Fruit fly (Drosophila melanogaster): Measurements from ENCODE around the gene daed.

daed gene

dm6 chr2L:2200136-2201036 lies 15.7 kb downstream of the daed start (continued):
- TF ChIP-seq Nf-YB (GFP tag; optimal IDR thresholded peaks at IDR 0.05) (peak; percentile 19), repo (GFP tag; optimal IDR thresholded peaks at IDR 0.05) (no peak), Lpt (GFP tag; optimal IDR thresholded peaks at IDR 0.05) (no peak), pb (GFP tag; optimal IDR thresholded peaks at IDR 0.05) (no peak), crp (GFP tag; optimal IDR thresholded peaks at IDR 0.05) (no peak), CG17829 (tag; optimal IDR thresholded peaks at IDR 0.05) (peak; percentile 59), CG12104 (GFP tag; optimal IDR thresholded peaks at IDR 0.05) (no peak), CkIIα-i1 (GFP tag; IDR thresholded peaks at IDR 0.05) (no peak), CG16813 (GFP tag; IDR thresholded peaks at IDR 0.05; ENCODE audit: partially characterized antibody) (no peak), CHES-1-like (GFP tag; optimal IDR thresholded peaks at IDR 0.05) (no peak), C15 (GFP tag; IDR thresholded peaks at IDR 0.05) (no peak), CG8089 (GFP tag; optimal IDR thresholded peaks at IDR 0.05) (no peak), ranshi (GFP tag; IDR thresholded peaks at IDR 0.05) (no peak), CG7357 (GFP tag; IDR thresholded peaks at IDR 0.05) (no peak), CG15696 (tag; optimal IDR thresholded peaks at IDR 0.05) (no peak), CG17359 (tag; optimal IDR thresholded peaks at IDR 0.05) (no peak), Sry-β (GFP tag; optimal IDR thresholded peaks at IDR 0.05) (no peak), da (GFP tag; optimal IDR thresholded peaks at IDR 0.05) (no peak), CG18262 (tag; optimal IDR thresholded peaks at IDR 0.05) (no peak), CG4424 (GFP tag; optimal IDR thresholded peaks at IDR 0.05) (no peak), grn (GFP tag; optimal IDR thresholded peaks at IDR 0.05) (peak; percentile 22), ham (GFP tag; IDR thresholded peaks at IDR 0.05) (no peak), Six4 (GFP tag; optimal IDR thresholded peaks at IDR 0.05) (no peak), gfzf (GFP tag; optimal IDR thresholded peaks at IDR 0.05) (no peak), CG18764 (GFP tag; optimal IDR thresholded peaks at IDR 0.05) (no peak), CG14965 (GFP tag; optimal IDR thresholded peaks at IDR 0.05; ENCODE audit: borderline replicate concordance) (no peak), Nf-YC (tag; optimal IDR thresholded peaks at IDR 0.05) (peak; percentile 64), CG9437 (GFP tag; optimal IDR thresholded peaks at IDR 0.05) (peak; percentile 98), lola (GFP tag; optimal IDR thresholded peaks at IDR 0.05) (no peak), CG6813 (GFP tag; optimal IDR thresholded peaks at IDR 0.05) (no peak), Ptx1 (GFP tag; IDR thresholded peaks at IDR 0.05) (no peak), lov (optimal IDR thresholded peaks at IDR 0.05) (no peak), lov (GFP tag; IDR thresholded peaks at IDR 0.05) (no peak), jing (GFP tag; optimal IDR thresholded peaks at IDR 0.05) (no peak), CG14014 (GFP tag; IDR thresholded peaks at IDR 0.05) (no peak), fru (optimal IDR thresholded peaks at IDR 0.05) (no peak), CG4328 (GFP tag; optimal IDR thresholded peaks at IDR 0.05) (no peak), CG14710 (tag; optimal IDR thresholded peaks at IDR 0.05) (no peak), CG1602 (GFP tag; optimal IDR thresholded peaks at IDR 0.05) (no peak), CG2712 (tag; optimal IDR thresholded peaks at IDR 0.05) (no peak), CG14050 (GFP tag; IDR thresholded peaks at IDR 0.05) (no peak), B-H2 (GFP tag; optimal IDR thresholded peaks at IDR 0.05) (no peak), tio (GFP tag; optimal IDR thresholded peaks at IDR 0.05) (no peak), Dip2 (GFP tag; IDR thresholded peaks at IDR 0.05) (no peak), CG11398 (GFP tag; optimal IDR thresholded peaks at IDR 0.05) (no peak), wdn (GFP tag; IDR thresholded peaks at IDR 0.05) (no peak), vvl (GFP tag; IDR thresholded peaks at IDR 0.05) (no peak), Rx (GFP tag; IDR thresholded peaks at IDR 0.05) (no peak), usp (GFP tag; optimal IDR thresholded peaks at IDR 0.05) (peak; percentile 31), ems (GFP tag; optimal IDR thresholded peaks at IDR 0.05) (no peak), chm (GFP tag; IDR thresholded peaks at IDR 0.05) (no peak)
